Worm (Caenorhabditis elegans) whole organism, young adult: ENCODE data around the gene acr-20.

Experiments used
- B0336.3 ChIP-seq: fragments of 200-800 bp; sonication (Bioruptor generic); IDR thresholded peaks from 2 replicates; pipeline ENCODE4 v1.3.6; 2022; ENCODE audit warnings: missing genetic modification characterization, missing compliant biosample characterization
- C06A6.2 ChIP-seq: fragments of 200-800 bp; sonication (Bioruptor generic); conservative IDR thresholded peaks from 2 replicates; pipeline ENCODE4 v1.3.6; 2022; ENCODE audit warnings: missing genetic modification characterization, missing compliant biosample characterization
- F23B12.7 ChIP-seq: sonication (generic microtip); optimal IDR thresholded peaks from 2 replicates; lab custom pipeline; 2017; ENCODE audit warnings: missing genetic modification characterization, mild to moderate bottlenecking, missing compliant biosample characterization, antibody characterized with exemption, moderate library complexity; ENCODE audit not compliant: insufficient read depth
- F52B5.7 ChIP-seq: sonication (generic microtip); optimal IDR thresholded peaks from 2 replicates; lab custom pipeline; 2016; ENCODE audit warnings: mild to moderate bottlenecking, missing genetic modification characterization, missing compliant biosample characterization
- F55B11.4 ChIP-seq: sonication (generic microtip); optimal IDR thresholded peaks from 2 replicates; lab custom pipeline; 2016; ENCODE audit warnings: missing compliant biosample characterization, missing genetic modification characterization, borderline replicate concordance; ENCODE audit not compliant: insufficient read depth
- F57A8.1 ChIP-seq: fragments of 200-800 bp; sonication (Bioruptor generic); optimal IDR thresholded peaks from 2 replicates; lab custom pipeline; 2018; ENCODE audit warnings: mild to moderate bottlenecking, missing genetic modification characterization, moderate library complexity, missing compliant biosample characterization
- F57C9.4 ChIP-seq: sonication (generic microtip); optimal IDR thresholded peaks from 2 replicates; lab custom pipeline; 2017; ENCODE audit warnings: mild to moderate bottlenecking, missing genetic modification characterization, missing compliant biosample characterization
- T07F8.4 ChIP-seq: sonication (generic microtip); optimal IDR thresholded peaks from 2 replicates; lab custom pipeline; 2016; ENCODE audit warnings: mild to moderate bottlenecking, missing genetic modification characterization, moderate library complexity, missing compliant biosample characterization
- T26A5.8 ChIP-seq: sonication (generic microtip); optimal IDR thresholded peaks from 2 replicates; lab custom pipeline; 2016; ENCODE audit warnings: missing genetic modification characterization, missing compliant biosample characterization
- Y53F4B.3 ChIP-seq: fragments of 200-800 bp; sonication (Bioruptor generic); IDR thresholded peaks from 2 replicates; pipeline ENCODE4 v1.3.6; 2022; ENCODE audit warnings: missing genetic modification reagents, missing genetic modification characterization, missing compliant biosample characterization
- Y53G8AR.9 ChIP-seq: fragments of 200-800 bp; sonication (Bioruptor generic); conservative IDR thresholded peaks from 2 replicates; pipeline ENCODE4 v1.3.6; 2022; ENCODE audit warnings: missing genetic modification reagents, missing genetic modification characterization, missing compliant biosample characterization
- Y56A3A.18 ChIP-seq: fragments of 200-800 bp; sonication (Bioruptor generic); IDR thresholded peaks from 2 replicates; pipeline ENCODE4 v1.3.6; 2022; ENCODE audit warnings: missing genetic modification reagents, missing genetic modification characterization, missing compliant biosample characterization
- aptf-3 ChIP-seq: fragments of 200-800 bp; sonication (Bioruptor generic); IDR thresholded peaks from 2 replicates; pipeline ENCODE4 v1.3.6; 2022; ENCODE audit warnings: missing genetic modification characterization, missing compliant biosample characterization
- atf-7 ChIP-seq: sonication (generic microtip); optimal IDR thresholded peaks from 2 replicates; lab custom pipeline; 2017; ENCODE audit warnings: mild to moderate bottlenecking, missing genetic modification characterization, missing compliant biosample characterization
- ceh-58 ChIP-seq: fragments of 200-800 bp; sonication (Bioruptor generic); IDR thresholded peaks from 2 replicates; pipeline ENCODE4 v1.3.6; 2022; ENCODE audit warnings: missing genetic modification characterization, missing compliant biosample characterization
- ceh-79 ChIP-seq: sonication (generic microtip); optimal IDR thresholded peaks from 2 replicates; lab custom pipeline; 2017; ENCODE audit warnings: mild to moderate bottlenecking, missing genetic modification characterization, missing compliant biosample characterization
- ceh-91 ChIP-seq: fragments of 200-800 bp; sonication (Bioruptor generic); IDR thresholded peaks from 2 replicates; pipeline ENCODE4 v1.3.6; 2022; ENCODE audit warnings: missing genetic modification reagents, missing genetic modification characterization, missing compliant biosample characterization
- dpl-1 ChIP-seq: fragments of 150-350 bp; optimal IDR thresholded peaks from 2 replicates; lab custom pipeline; 2014; ENCODE audit warnings: missing biosample characterization, missing genetic modification reagents, missing genetic modification characterization
- efl-1 ChIP-seq: fragments of 150-350 bp; optimal IDR thresholded peaks from 2 replicates; lab custom pipeline; 2014; ENCODE audit warnings: missing biosample characterization, missing genetic modification reagents, missing genetic modification characterization
- egl-18 ChIP-seq: fragments of 200-800 bp; sonication (Bioruptor generic); IDR thresholded peaks from 2 replicates; pipeline ENCODE4 v1.3.6; 2022; ENCODE audit warnings: missing genetic modification reagents, missing genetic modification characterization, missing compliant biosample characterization
- egrh-3 ChIP-seq: fragments of 200-800 bp; sonication (Bioruptor generic); IDR thresholded peaks from 2 replicates; pipeline ENCODE4 v1.3.6; 2022; ENCODE audit warnings: missing genetic modification reagents, missing genetic modification characterization, missing compliant biosample characterization
- fkh-3 ChIP-seq: sonication (generic microtip); optimal IDR thresholded peaks from 2 replicates; lab custom pipeline; 2016; ENCODE audit warnings: mild to moderate bottlenecking, missing genetic modification characterization, missing compliant biosample characterization
- him-1 ChIP-seq: sonication (generic microtip); optimal IDR thresholded peaks from 2 replicates; lab custom pipeline; 2016; ENCODE audit warnings: missing genotype, missing genetic modification reagents, missing genetic modification characterization, missing compliant biosample characterization
- hlh-12 ChIP-seq: sonication (generic microtip); optimal IDR thresholded peaks from 2 replicates; lab custom pipeline; 2016; ENCODE audit warnings: missing genetic modification characterization, missing compliant biosample characterization
- hrde-1 ChIP-seq: sonication (generic microtip); optimal IDR thresholded peaks from 2 replicates; lab custom pipeline; 2016; ENCODE audit warnings: missing genetic modification characterization, mild to moderate bottlenecking, missing compliant biosample characterization, moderate library complexity, missing genotype, missing genetic modification reagents, borderline replicate concordance
- lag-1 ChIP-seq: fragments of 200-800 bp; sonication (Bioruptor generic); IDR thresholded peaks from 2 replicates; pipeline ENCODE4 v1.3.6; 2022; ENCODE audit warnings: missing genetic modification reagents, missing genetic modification characterization, missing compliant biosample characterization
- let-526 ChIP-seq: fragments of 200-800 bp; sonication (Bioruptor generic); IDR thresholded peaks from 2 replicates; pipeline ENCODE4 v1.3.6; 2022; ENCODE audit warnings: missing genetic modification reagents, missing genetic modification characterization, missing compliant biosample characterization
- lin-35 ChIP-seq, 3 experiments: fragments of 150-350 bp in 2 of 3; sonication (generic microtip) in 1 of 3; optimal IDR thresholded peaks; 2 replicates each; lab custom pipeline; 2014 to 2018; ENCODE audit warnings: missing biosample characterization in 3 of 3, missing genetic modification characterization in 3 of 3, missing genetic modification reagents in 3 of 3
- lin-40 ChIP-seq: sonication (generic microtip); optimal IDR thresholded peaks from 2 replicates; lab custom pipeline; 2016; ENCODE audit warnings: missing genetic modification characterization, mild to moderate bottlenecking, missing compliant biosample characterization, missing genotype, missing genetic modification reagents
- lsy-27 ChIP-seq: sonication (generic microtip); optimal IDR thresholded peaks from 2 replicates; lab custom pipeline; 2017; ENCODE audit warnings: missing genetic modification characterization, mild to moderate bottlenecking, missing compliant biosample characterization, antibody characterized with exemption, missing genotype, borderline replicate concordance; ENCODE audit not compliant: insufficient read depth
- madf-6 ChIP-seq: fragments of 200-800 bp; sonication (Bioruptor generic); IDR thresholded peaks from 2 replicates; pipeline ENCODE4 v1.3.6; 2022; ENCODE audit warnings: missing genetic modification reagents, missing genetic modification characterization, missing compliant biosample characterization
- mcd-1 ChIP-seq: fragments of 200-800 bp; sonication (Bioruptor generic); IDR thresholded peaks from 2 replicates; pipeline ENCODE4 v1.3.6; 2022; ENCODE audit warnings: missing genetic modification reagents, missing genetic modification characterization, missing compliant biosample characterization
- nfya-2 ChIP-seq: fragments of 200-800 bp; sonication (Bioruptor generic); IDR thresholded peaks from 2 replicates; pipeline ENCODE4 v1.3.6; 2022; ENCODE audit warnings: missing genetic modification reagents, missing genetic modification characterization, missing compliant biosample characterization
- nhr-120 ChIP-seq: fragments of 200-800 bp; sonication (Bioruptor generic); IDR thresholded peaks from 2 replicates; pipeline ENCODE4 v1.3.6; 2022; ENCODE audit warnings: missing genetic modification characterization, missing compliant biosample characterization
- nhr-27 ChIP-seq: fragments of 200-800 bp; sonication (Bioruptor generic); optimal IDR thresholded peaks from 2 replicates; lab custom pipeline; 2018; ENCODE audit warnings: mild to moderate bottlenecking, missing genetic modification characterization, moderate library complexity, missing compliant biosample characterization
- pbrm-1 ChIP-seq: fragments of 200-800 bp; sonication (Bioruptor generic); IDR thresholded peaks from 2 replicates; pipeline ENCODE4 v1.3.6; 2022; ENCODE audit warnings: missing genetic modification reagents, missing genetic modification characterization, missing compliant biosample characterization
- rcor-1 ChIP-seq: fragments of 200-800 bp; sonication (Bioruptor generic); IDR thresholded peaks from 2 replicates; pipeline ENCODE4 v1.3.6; 2022; ENCODE audit warnings: missing genetic modification reagents, missing genetic modification characterization, missing compliant biosample characterization
- rpc-1 ChIP-seq, 2 experiments: fragments of 150-350 bp in 1 of 2; sonication (generic microtip) in 1 of 2; optimal IDR thresholded peaks; 2 replicates each; lab custom pipeline; 2014 to 2018; ENCODE audit warnings: missing biosample characterization in 1 of 2, missing genetic modification characterization in 1 of 2, missing genetic modification reagents in 1 of 2, missing genotype in 1 of 2
- sea-2 ChIP-seq: fragments of 200-800 bp; sonication (Bioruptor generic); IDR thresholded peaks from 2 replicates; pipeline ENCODE4 v1.3.6; 2022; ENCODE audit warnings: missing genetic modification characterization, missing compliant biosample characterization
- snpc-1.1 ChIP-seq: sonication (generic microtip); optimal IDR thresholded peaks from 2 replicates; lab custom pipeline; 2017; ENCODE audit warnings: missing genetic modification characterization, mild to moderate bottlenecking, missing compliant biosample characterization, antibody characterized with exemption, moderate library complexity, missing genotype, missing genetic modification reagents; ENCODE audit not compliant: insufficient read depth
- snpc-3.4 ChIP-seq: sonication (generic microtip); optimal IDR thresholded peaks from 2 replicates; lab custom pipeline; 2017; ENCODE audit warnings: missing genetic modification characterization, mild to moderate bottlenecking, missing compliant biosample characterization, antibody characterized with exemption, moderate library complexity, missing genotype, missing genetic modification reagents
- tbp1 ChIP-seq: fragments of 200-800 bp; sonication (Bioruptor generic); optimal IDR thresholded peaks from 2 replicates; lab custom pipeline; 2018; ENCODE audit warnings: mild to moderate bottlenecking, missing genetic modification characterization, missing compliant biosample characterization
- tlf-1 ChIP-seq: fragments of 200-800 bp; sonication (Bioruptor generic); optimal IDR thresholded peaks from 2 replicates; lab custom pipeline; 2018; ENCODE audit warnings: mild to moderate bottlenecking, missing genetic modification characterization, missing compliant biosample characterization
- unc-130 ChIP-seq: sonication (generic microtip); optimal IDR thresholded peaks from 2 replicates; lab custom pipeline; 2016; ENCODE audit warnings: missing genetic modification reagents, missing genetic modification characterization, missing compliant biosample characterization
- unc-62 ChIP-seq: fragments of 150-350 bp; optimal IDR thresholded peaks from 2 replicates; lab custom pipeline; 2014; ENCODE audit warnings: missing biosample characterization, missing genetic modification reagents, missing genetic modification characterization
- ztf-25 ChIP-seq: fragments of 200-800 bp; sonication (Bioruptor generic); IDR thresholded peaks from 2 replicates; pipeline ENCODE4 v1.3.6; 2022; ENCODE audit warnings: missing genetic modification reagents, missing genetic modification characterization, missing compliant biosample characterization
- ztf-3 ChIP-seq: fragments of 200-800 bp; sonication (Bioruptor generic); optimal IDR thresholded peaks from 2 replicates; lab custom pipeline; 2018; ENCODE audit warnings: mild to moderate bottlenecking, missing genetic modification characterization, missing compliant biosample characterization

The acr-20 gene

DNA sequence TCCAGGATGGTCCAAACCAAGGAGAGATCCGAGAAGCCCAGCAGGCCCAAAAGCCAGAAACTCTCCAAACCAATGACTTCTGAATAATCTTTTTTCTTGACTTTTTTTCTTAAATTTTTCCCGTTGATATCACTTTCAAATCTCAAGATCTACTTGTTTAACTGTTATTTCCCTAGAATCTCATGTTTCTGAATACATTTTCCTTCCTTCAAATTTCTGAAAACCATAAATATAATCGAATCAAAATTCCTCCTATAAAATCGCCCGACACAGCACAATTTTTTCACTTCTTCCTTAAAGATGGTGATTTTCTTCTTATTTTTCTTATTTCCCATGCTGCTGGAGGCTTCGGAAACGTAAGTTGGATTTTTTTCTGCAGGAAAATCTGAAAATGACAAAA, 10.5 kb upstream of the acr-20 start, which contains the start of gene F26H11.8 (continued):
- TF ChIP-seq lag-1 (GFP tag; lab: Robert Waterston, UW) = no peak
- no peak for TF ChIP-seq him-1 (tag; lab: Kevin White, UChicago)
- TF ChIP-seq snpc-1.1 (tag; lab: Kevin White, UChicago) = no peak
- no peak for TF ChIP-seq egl-18
- TF ChIP-seq nhr-27 (tag; lab: Kevin White, UChicago) = no peak
- no peak for TF ChIP-seq atf-7 (tag; lab: Kevin White, UChicago)

DNA sequence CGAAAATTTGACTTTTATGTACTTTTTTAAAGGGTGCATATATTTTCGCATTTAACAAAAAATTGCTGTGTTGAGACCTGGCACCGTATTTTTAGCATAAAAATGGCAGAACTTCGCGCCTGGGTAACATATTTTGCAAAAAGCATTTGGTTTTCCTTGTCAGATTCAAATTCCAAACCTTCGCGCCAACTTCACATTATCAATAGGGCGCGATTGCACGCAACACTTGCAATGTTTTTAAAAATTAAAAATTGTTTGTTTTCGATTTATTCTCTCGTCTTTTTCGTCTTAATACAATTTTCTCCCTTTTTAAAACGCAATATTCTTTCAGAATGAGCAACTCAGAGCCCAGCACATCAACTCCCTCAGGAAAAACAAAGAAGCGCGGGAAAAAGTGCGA, 5.9 kb upstream of the acr-20 start, which contains the start of gene mes-2:
Gene mes-2, plus strand, starts transcription at position 330 of the 400 bp plus-strand sequence.
- TF ChIP-seq snpc-3.4 (tag; lab: Kevin White, UChicago) (no peak), C06A6.2 (GFP tag; lab: Robert Waterston, UW) (no peak), egrh-3 (GFP tag; lab: Robert Waterston, UW) (no peak), let-526 (GFP tag; lab: Robert Waterston, UW) (no peak), hrde-1 (tag; lab: Kevin White, UChicago) (no peak), lin-40 (tag; lab: Kevin White, UChicago) (peak; percentile 67), tbp1 (peak; percentile 22), dpl-1 (GFP tag; lab: Kevin White, UChicago) (peak; percentile 86), unc-62 (GFP tag; lab: Kevin White, UChicago) (no peak), him-1 (tag; lab: Kevin White, UChicago) (no peak), F52B5.7 (tag; lab: Kevin White, UChicago) (no peak), aptf-3 (GFP tag; lab: Robert Waterston, UW) (no peak), fkh-3 (tag; lab: Kevin White, UChicago) (no peak), sea-2 (no peak), F23B12.7 (tag; lab: Kevin White, UChicago) (peak; percentile 54), Y56A3A.18 (GFP tag; lab: Robert Waterston, UW) (no peak), ceh-91 (GFP tag; lab: Robert Waterston, UW) (peak; percentile 47; the same call in 1 of the 2 replicates), madf-6 (GFP tag; lab: Robert Waterston, UW) (peak; percentile 77), nfya-2 (no peak), rpc-1 (optimal IDR thresholded peaks at IDR 0.05; lab: Kevin White, UChicago) (no peak), rpc-1 (tag; optimal IDR thresholded peaks at IDR 0.05; lab: Kevin White, UChicago) (no peak), tlf-1 (GFP tag; lab: Kevin White, UChicago) (no peak), hlh-12 (tag; lab: Kevin White, UChicago) (no peak), lsy-27 (tag; lab: Kevin White, UChicago) (no peak), ztf-3 (GFP tag; lab: Kevin White, UChicago) (no peak), ztf-25 (no peak), Y53F4B.3 (GFP tag; lab: Robert Waterston, UW) (no peak), unc-130 (GFP tag; lab: Kevin White, UChicago) (no peak), rcor-1 (0 out of 2 replicates have a peak, but pooled peaks have one; percentile 25), lin-35 (GFP tag; optimal IDR thresholded peaks at IDR 0.05; lab: Kevin White, UChicago) (peak; percentile 71 to 94 (median 75)), T26A5.8 (no peak), efl-1 (GFP tag; lab: Kevin White, UChicago) (peak; percentile 95), pbrm-1 (GFP tag; lab: Robert Waterston, UW) (0 out of 2 replicates have a peak, but pooled peaks have one; percentile 54), B0336.3 (GFP tag; lab: Robert Waterston, UW) (no peak), F57A8.1 (GFP tag; lab: Kevin White, UChicago) (no peak), ceh-79 (tag; lab: Kevin White, UChicago) (no peak), F57C9.4 (tag; lab: Kevin White, UChicago) (no peak), F55B11.4 (tag; lab: Kevin White, UChicago) (no peak), Y53G8AR.9 (GFP tag; lab: Robert Waterston, UW) (0 out of 2 replicates have a peak, but pooled peaks have one; percentile 15), T07F8.4 (tag; lab: Kevin White, UChicago) (no peak), nhr-120 (GFP tag; lab: Robert Waterston, UW) (no peak), ceh-58 (GFP tag; lab: Robert Waterston, UW) (no peak), mcd-1 (peak; percentile 98)
